Fruit fly (Drosophila melanogaster): ENCODE results near the gene CG43740.

DNA sequence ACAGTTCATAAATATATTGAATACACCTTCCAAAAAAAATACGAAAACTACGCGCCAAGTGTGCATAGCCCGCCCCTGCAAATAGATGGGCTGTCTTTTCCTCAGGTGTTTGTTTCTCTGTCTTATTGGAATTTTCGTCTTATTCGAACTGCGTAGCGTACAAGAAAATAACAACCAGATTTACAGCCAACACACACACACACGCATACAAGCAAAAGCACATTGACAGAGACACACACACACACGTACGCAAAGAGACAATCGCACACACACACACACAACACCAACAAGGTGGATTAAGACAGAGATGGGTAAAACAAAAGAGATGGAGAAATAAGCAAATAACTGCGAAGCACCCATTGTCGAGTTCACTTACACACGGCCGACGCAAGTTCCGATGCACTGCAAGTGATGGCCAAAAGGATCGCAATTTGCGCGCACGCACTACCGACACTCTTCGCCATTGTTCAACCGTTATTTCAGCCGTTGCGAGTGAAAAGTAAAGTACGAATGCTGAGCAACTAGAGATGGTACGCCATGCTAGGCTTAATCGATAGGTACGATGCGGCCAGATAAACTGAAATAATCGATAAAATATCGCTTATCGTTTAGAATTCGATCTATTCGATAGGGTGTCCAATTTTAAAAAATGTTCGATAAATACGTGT lies 32.4 kb downstream of the CG43740 start:
- TF ChIP-seq CG8478 (optimal IDR thresholded peaks at IDR 0.05) = no peak
- TF ChIP-seq EcR (GFP tag; optimal IDR thresholded peaks at IDR 0.05) = no peak
- TF ChIP-seq pan (optimal IDR thresholded peaks at IDR 0.05) = no peak
- TF ChIP-seq usp (GFP tag; optimal IDR thresholded peaks at IDR 0.05) = no peak
- no peak for TF ChIP-seq Dll (optimal IDR thresholded peaks at IDR 0.05)

All from whole organism.